Worm (Caenorhabditis elegans) whole organism, L4/young adult: ENCODE data around the gene Y43F8C.6.

Experiments used
- W03F9.2 ChIP-seq: fragments of 150-350 bp; optimal IDR thresholded peaks from 2 replicates; lab custom pipeline; 2014; ENCODE audit warnings: missing biosample characterization, missing genetic modification characterization
- dao-5 ChIP-seq: sonication (generic microtip); optimal IDR thresholded peaks from 2 replicates; lab custom pipeline; 2016; ENCODE audit warnings: missing genotype, missing genetic modification characterization, moderate library complexity, missing compliant biosample characterization
- him-1 ChIP-seq: sonication (generic microtip); optimal IDR thresholded peaks from 2 replicates; lab custom pipeline; 2016; ENCODE audit warnings: missing genotype, missing genetic modification reagents, missing genetic modification characterization, missing compliant biosample characterization

The Y43F8C.6 gene

ce11 chrV:19620098-19620497, 20.6 kb downstream of the Y43F8C.6 start:
- TF ChIP-seq W03F9.2 (tag; lab: Kevin White, UChicago) (no peak), him-1 (tag; lab: Kevin White, UChicago) (no peak), dao-5 (tag; lab: Kevin White, UChicago) (no peak)

ce11 chrV:19613161-19613560, 27.5 kb downstream of the Y43F8C.6 start, which contains the start of gene nlp-26:
TSS of gene nlp-26 (plus strand) at chrV:19613461.
- TF ChIP-seq W03F9.2 (tag; lab: Kevin White, UChicago), result no peak
- no peak for TF ChIP-seq him-1 (tag; lab: Kevin White, UChicago)
- TF ChIP-seq dao-5 (tag; lab: Kevin White, UChicago), result no peak

- no peak for TF ChIP-seq dao-5 (tag; lab: Kevin White, UChicago)
- TF ChIP-seq W03F9.2 (tag; lab: Kevin White, UChicago), result no peak
- no peak for TF ChIP-seq him-1 (tag; lab: Kevin White, UChicago)
Measured at ce11 chrV:19611675-19612345, 28.9 kb downstream of the Y43F8C.6 start.

ce11 chrV:19610118-19610707, 30.5 kb downstream of the Y43F8C.6 start:
- TF ChIP-seq W03F9.2 (tag; lab: Kevin White, UChicago) (no peak), him-1 (tag; lab: Kevin White, UChicago) (no peak), dao-5 (tag; lab: Kevin White, UChicago) (no peak)

- TF ChIP-seq W03F9.2 (tag; lab: Kevin White, UChicago) (no peak), dao-5 (tag; lab: Kevin White, UChicago) (no peak), him-1 (tag; lab: Kevin White, UChicago) (no peak)
Measured at ce11 chrV:19609194-19609593, 31.5 kb downstream of the Y43F8C.6 start, which contains the start of gene grsp-1. TSS of gene grsp-1 (plus strand) at chrV:19609494.

- TF ChIP-seq dao-5 (tag; lab: Kevin White, UChicago), result no peak
- TF ChIP-seq him-1 (tag; lab: Kevin White, UChicago), result no peak
- no peak for TF ChIP-seq W03F9.2 (tag; lab: Kevin White, UChicago)
Measured at ce11 chrV:19608665-19609064, 32.0 kb downstream of the Y43F8C.6 start.

ce11 chrV:19605880-19606279, 34.8 kb downstream of the Y43F8C.6 start, which contains the start of gene nlp-25:
TSS of gene nlp-25 (plus strand) at chrV:19606180.
- TF ChIP-seq him-1 (tag; lab: Kevin White, UChicago), result no peak
- TF ChIP-seq W03F9.2 (tag; lab: Kevin White, UChicago), result no peak
- TF ChIP-seq dao-5 (tag; lab: Kevin White, UChicago), result no peak

- TF ChIP-seq W03F9.2 (tag; lab: Kevin White, UChicago), result no peak
- TF ChIP-seq dao-5 (tag; lab: Kevin White, UChicago), result no peak
- no peak for TF ChIP-seq him-1 (tag; lab: Kevin White, UChicago)
Measured at ce11 chrV:19605415-19605814, 35.3 kb downstream of the Y43F8C.6 start.

- no peak for TF ChIP-seq him-1 (tag; lab: Kevin White, UChicago)
Measured at ce11 chrV:19599087-19599486, 41.6 kb downstream of the Y43F8C.6 start.

ce11 chrV:19590826-19591225, 49.9 kb downstream of the Y43F8C.6 start:
- TF ChIP-seq W03F9.2 (tag; lab: Kevin White, UChicago) (no peak), dao-5 (tag; lab: Kevin White, UChicago) (no peak), him-1 (tag; lab: Kevin White, UChicago) (no peak)
